Worm (Caenorhabditis elegans) whole organism, L4/young adult: Measurements from ENCODE around the gene Y34B4A.4.

ENCODE experiments used
- W03F9.2 ChIP-seq: fragments of 150-350 bp; optimal IDR thresholded peaks from 2 replicates; lab custom pipeline; 2014; ENCODE audit warnings: missing biosample characterization, missing genetic modification characterization
- dao-5 ChIP-seq: sonication (generic microtip); optimal IDR thresholded peaks from 2 replicates; lab custom pipeline; 2016; ENCODE audit warnings: missing genotype, missing genetic modification characterization, moderate library complexity, missing compliant biosample characterization
- him-1 ChIP-seq: sonication (generic microtip); optimal IDR thresholded peaks from 2 replicates; lab custom pipeline; 2016; ENCODE audit warnings: missing genotype, missing genetic modification reagents, missing genetic modification characterization, missing compliant biosample characterization

DNA sequence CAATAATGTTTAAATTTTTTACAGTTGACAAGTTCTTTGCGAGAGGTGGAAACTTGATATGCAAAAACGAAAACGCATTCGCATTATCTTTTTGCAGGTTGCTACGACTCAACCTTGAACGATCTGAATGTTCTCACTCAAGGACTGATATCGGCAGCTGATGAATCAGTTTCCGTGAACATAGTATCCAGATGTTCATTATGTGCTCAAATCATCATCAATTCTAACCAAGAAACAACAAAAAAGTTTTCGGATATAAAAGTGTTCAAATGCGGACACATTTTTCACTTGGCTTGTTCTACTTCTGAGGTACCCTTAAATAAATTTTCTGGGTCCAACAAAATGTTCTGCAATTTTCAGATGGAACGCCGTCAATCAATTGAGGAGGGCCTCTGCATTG lies 25.0 kb downstream of the Y34B4A.4 start:
- TF ChIP-seq him-1 (tag; lab: Kevin White, UChicago) (no peak), dao-5 (tag; lab: Kevin White, UChicago) (no peak), W03F9.2 (tag; lab: Kevin White, UChicago) (no peak)
